Fruit fly (Drosophila melanogaster) whole organism, embryonic: ENCODE data around the gene CG3862.

ENCODE experiments used
- ATbp ChIP-seq: fragments of 200-800 bp; sonication (Bioruptor generic); optimal IDR thresholded peaks from 2 replicates; lab custom pipeline; 2017; ENCODE audit warnings: missing biosample characterization, mild to moderate bottlenecking, missing genetic modification characterization, missing genetic modification reagents
- B-H2 ChIP-seq: fragments of 200-800 bp; sonication (Bioruptor generic); optimal IDR thresholded peaks from 2 replicates; lab custom pipeline; 2018; ENCODE audit warnings: missing biosample characterization, mild to moderate bottlenecking, missing genetic modification characterization
- Bteb2 ChIP-seq: fragments of 200-800 bp; sonication (Bioruptor generic); optimal IDR thresholded peaks from 2 replicates; lab custom pipeline; 2016; ENCODE audit warnings: missing biosample characterization, missing genetic modification characterization
- CG10959 ChIP-seq: fragments of 200-800 bp; sonication (Bioruptor generic); IDR thresholded peaks from 2 replicates; pipeline ENCODE4 v1.3.6; 2022; ENCODE audit warnings: missing biosample characterization, missing genetic modification characterization
- CG1529 ChIP-seq: fragments of 200-800 bp; sonication (Bioruptor generic); optimal IDR thresholded peaks from 3 replicates; lab custom pipeline; 2018; ENCODE audit warnings: missing biosample characterization, missing genetic modification characterization
- CG15514 ChIP-seq: fragments of 200-800 bp; sonication (Bioruptor generic); optimal IDR thresholded peaks from 3 replicates; lab custom pipeline; 2017; ENCODE audit warnings: missing biosample characterization, missing genetic modification characterization, mild to moderate bottlenecking, moderate library complexity, missing genetic modification reagents
- CG18599 ChIP-seq: fragments of 200-800 bp; sonication (Bioruptor generic); optimal IDR thresholded peaks from 3 replicates; lab custom pipeline; 2017; ENCODE audit warnings: missing biosample characterization, missing genetic modification characterization, mild to moderate bottlenecking, moderate library complexity, missing genetic modification reagents
- CG2120 ChIP-seq: fragments of 200-800 bp; sonication (Bioruptor generic); optimal IDR thresholded peaks from 3 replicates; lab custom pipeline; 2016; ENCODE audit warnings: missing biosample characterization, missing genetic modification characterization
- CG2199 ChIP-seq: fragments of 200-800 bp; sonication (Bioruptor generic); IDR thresholded peaks from 3 replicates; pipeline ENCODE4 v1.3.6; 2022; ENCODE audit warnings: missing biosample characterization, missing genetic modification characterization
- CG2202 ChIP-seq: fragments of 200-800 bp; sonication (Bioruptor generic); optimal IDR thresholded peaks from 2 replicates; lab custom pipeline; 2018; ENCODE audit warnings: missing biosample characterization, mild to moderate bottlenecking, missing genetic modification characterization
- CG30020 ChIP-seq: fragments of 200-800 bp; optimal IDR thresholded peaks from 2 replicates; lab custom pipeline; 2019; ENCODE audit warnings: missing biosample characterization, mild to moderate bottlenecking, missing genetic modification characterization, moderate library complexity
- CG32532 ChIP-seq: fragments of 200-800 bp; sonication (Bioruptor generic); IDR thresholded peaks from 2 replicates; pipeline ENCODE4 v1.3.6; 2022; ENCODE audit warnings: missing biosample characterization, missing genetic modification characterization
- CG34224 ChIP-seq: fragments of 200-800 bp; sonication (Bioruptor generic); IDR thresholded peaks from 3 replicates; pipeline ENCODE4 v1.3.6; 2022; ENCODE audit warnings: missing biosample characterization, missing genetic modification characterization; ENCODE audit not compliant: partially characterized antibody
- CG43689 ChIP-seq: fragments of 200-800 bp; sonication (Bioruptor generic); IDR thresholded peaks from 2 replicates; pipeline ENCODE4 v1.3.6; 2022; ENCODE audit warnings: missing biosample characterization, missing genetic modification characterization
- CG5180 ChIP-seq: fragments of 200-800 bp; sonication (Bioruptor generic); optimal IDR thresholded peaks from 3 replicates; lab custom pipeline; 2017; ENCODE audit warnings: missing biosample characterization, missing genetic modification characterization, mild to moderate bottlenecking, moderate library complexity, missing genetic modification reagents
- CG5953 ChIP-seq: fragments of 200-800 bp; sonication (Bioruptor generic); IDR thresholded peaks from 2 replicates; pipeline ENCODE4 v1.3.6; 2022; ENCODE audit warnings: missing biosample characterization, missing genetic modification characterization
- CG6689 ChIP-seq: fragments of 200-800 bp; sonication (Bioruptor generic); IDR thresholded peaks from 2 replicates; pipeline ENCODE4 v1.3.6; 2022; ENCODE audit warnings: missing biosample characterization, missing genetic modification characterization
- CG6854 ChIP-seq: fragments of 200-800 bp; sonication (Bioruptor generic); optimal IDR thresholded peaks from 3 replicates; lab custom pipeline; 2017; ENCODE audit warnings: missing biosample characterization, mild to moderate bottlenecking, missing genetic modification characterization
- CG8290 ChIP-seq, 3 experiments: fragments of 200-800 bp; sonication (Bioruptor generic); optimal IDR thresholded peaks; 2 replicates each; lab custom pipeline; 2016 to 2019; ENCODE audit warnings: missing biosample characterization in 3 of 3, missing genetic modification characterization in 3 of 3, mild to moderate bottlenecking in 2 of 3, moderate library complexity in 1 of 3
- CHES-1-like ChIP-seq: fragments of 200-800 bp; sonication (Bioruptor generic); optimal IDR thresholded peaks from 2 replicates; lab custom pipeline; 2016; ENCODE audit warnings: missing biosample characterization, missing genetic modification characterization
- CTCF ChIP-seq: fragments of 200-800 bp; sonication (Bioruptor generic); optimal IDR thresholded peaks from 2 replicates; lab custom pipeline; 2017; ENCODE audit warnings: missing biosample characterization, mild to moderate bottlenecking, missing genetic modification characterization, moderate library complexity
- Dfd ChIP-seq, 2 experiments: fragments of >200 bp; optimal IDR thresholded peaks; 2 replicates each; lab custom pipeline; 2017; ENCODE audit warnings: missing biosample characterization in 2 of 2, missing genetic modification characterization in 2 of 2
- Ets65A ChIP-seq: fragments of 200-800 bp; sonication (Bioruptor generic); peaks from one replicate; lab custom pipeline; 2016; ENCODE audit warnings: missing biosample characterization, missing genetic modification characterization
- Fer1 ChIP-seq: fragments of 200-800 bp; sonication (Bioruptor generic); optimal IDR thresholded peaks from 2 replicates; lab custom pipeline; 2017; ENCODE audit warnings: missing biosample characterization, mild to moderate bottlenecking, missing genetic modification characterization
- Fer3 ChIP-seq: fragments of 200-800 bp; sonication (Bioruptor generic); optimal IDR thresholded peaks from 2 replicates; lab custom pipeline; 2018; ENCODE audit warnings: missing biosample characterization, mild to moderate bottlenecking, missing genetic modification characterization, moderate library complexity
- Med ChIP-seq: fragments of 200-800 bp; sonication (Bioruptor generic); peaks from one replicate; lab custom pipeline; 2016; ENCODE audit warnings: missing biosample characterization, missing genetic modification characterization, mild to moderate bottlenecking, inconsistent platforms, moderate library complexity
- Mes4 ChIP-seq: fragments of 200-800 bp; sonication (Bioruptor generic); optimal IDR thresholded peaks from 2 replicates; lab custom pipeline; 2016; ENCODE audit warnings: missing biosample characterization, missing genetic modification characterization
- Myb ChIP-seq: fragments of 200-800 bp; sonication (Bioruptor generic); optimal IDR thresholded peaks from 2 replicates; lab custom pipeline; 2016; ENCODE audit warnings: missing biosample characterization, missing genetic modification characterization
- Nf-YB ChIP-seq: fragments of 200-800 bp; sonication (Bioruptor generic); optimal IDR thresholded peaks from 3 replicates; lab custom pipeline; 2019; ENCODE audit warnings: missing biosample characterization, mild to moderate bottlenecking, missing genetic modification characterization, moderate library complexity
- Poxn ChIP-seq: fragments of 200-800 bp; sonication (Bioruptor generic); IDR thresholded peaks from 2 replicates; pipeline ENCODE4 v1.3.6; 2022; ENCODE audit warnings: missing biosample characterization, missing genetic modification characterization
- Ptx1 ChIP-seq: fragments of 200-800 bp; sonication (Bioruptor generic); IDR thresholded peaks from 2 replicates; pipeline ENCODE4 v1.3.6; 2022; ENCODE audit warnings: missing biosample characterization, missing genetic modification characterization
- Rfx ChIP-seq: fragments of 200-800 bp; sonication (Bioruptor generic); IDR thresholded peaks from 2 replicates; pipeline ENCODE4 v1.3.6; 2022; ENCODE audit warnings: missing biosample characterization, missing genetic modification characterization
- Spps ChIP-seq: fragments of 200-800 bp; sonication (Bioruptor generic); optimal IDR thresholded peaks from 2 replicates; lab custom pipeline; 2018; ENCODE audit warnings: missing biosample characterization, mild to moderate bottlenecking, missing genetic modification characterization
- aop ChIP-seq: fragments of 200-800 bp; sonication (Bioruptor generic); IDR thresholded peaks from 2 replicates; pipeline ENCODE4 v1.3.6; 2022; ENCODE audit warnings: missing biosample characterization, missing genetic modification characterization
- cg ChIP-seq: fragments of 200-800 bp; sonication (Bioruptor generic); optimal IDR thresholded peaks from 3 replicates; lab custom pipeline; 2019; ENCODE audit warnings: missing biosample characterization, mild to moderate bottlenecking, missing genetic modification characterization, moderate library complexity
- chinmo ChIP-seq: fragments of 200-800 bp; sonication (Bioruptor generic); IDR thresholded peaks from 4 replicates; pipeline ENCODE4 v1.3.6; 2022; ENCODE audit warnings: missing biosample characterization, missing genetic modification characterization; ENCODE audit not compliant: partially characterized antibody
- disco-r ChIP-seq: fragments of 200-800 bp; sonication (Bioruptor generic); optimal IDR thresholded peaks from 2 replicates; lab custom pipeline; 2016; ENCODE audit warnings: missing biosample characterization, missing genetic modification characterization
- esg ChIP-seq: fragments of 200-800 bp; sonication (Bioruptor generic); conservative IDR thresholded peaks from 2 replicates; pipeline ENCODE4 v1.3.6; 2022; ENCODE audit warnings: missing biosample characterization, missing genetic modification characterization
- fd96Cb ChIP-seq: fragments of 200-800 bp; sonication (Bioruptor generic); optimal IDR thresholded peaks from 2 replicates; lab custom pipeline; 2018; ENCODE audit warnings: missing biosample characterization, mild to moderate bottlenecking, missing genetic modification characterization, moderate library complexity
- gem ChIP-seq: fragments of 200-800 bp; sonication (Bioruptor generic); optimal IDR thresholded peaks from 2 replicates; lab custom pipeline; 2019; ENCODE audit warnings: missing biosample characterization, mild to moderate bottlenecking, missing genetic modification characterization, moderate library complexity
- her ChIP-seq: fragments of 200-800 bp; sonication (Bioruptor generic); optimal IDR thresholded peaks from 2 replicates; lab custom pipeline; 2016; ENCODE audit warnings: missing biosample characterization, missing genetic modification characterization
- kah ChIP-seq: fragments of 200-800 bp; sonication (Bioruptor generic); optimal IDR thresholded peaks from 2 replicates; lab custom pipeline; 2018; ENCODE audit warnings: missing biosample characterization, mild to moderate bottlenecking, missing genetic modification characterization
- mirr ChIP-seq: fragments of 200-800 bp; sonication (Bioruptor generic); optimal IDR thresholded peaks from 3 replicates; lab custom pipeline; 2018; ENCODE audit warnings: missing biosample characterization, mild to moderate bottlenecking, missing genetic modification characterization
- mld ChIP-seq: fragments of 200-800 bp; sonication (Bioruptor generic); IDR thresholded peaks from 3 replicates; pipeline ENCODE4 v1.3.6; 2022; ENCODE audit warnings: missing biosample characterization, missing genetic modification characterization; ENCODE audit not compliant: partially characterized antibody
- nmo ChIP-seq: fragments of 200-800 bp; sonication (Bioruptor generic); optimal IDR thresholded peaks from 2 replicates; lab custom pipeline; 2018; ENCODE audit warnings: missing biosample characterization, mild to moderate bottlenecking, missing genetic modification characterization, moderate library complexity
- odd ChIP-seq: fragments of 200-800 bp; sonication (Bioruptor generic); optimal IDR thresholded peaks from 2 replicates; lab custom pipeline; 2017; ENCODE audit warnings: missing biosample characterization, mild to moderate bottlenecking, missing genetic modification characterization
- p53 ChIP-seq: fragments of 200-800 bp; sonication (Bioruptor generic); optimal IDR thresholded peaks from 2 replicates; lab custom pipeline; 2016; ENCODE audit warnings: missing biosample characterization, missing genetic modification characterization
- scrt ChIP-seq: fragments of 200-800 bp; sonication (Bioruptor generic); optimal IDR thresholded peaks from 2 replicates; lab custom pipeline; 2018; ENCODE audit warnings: missing biosample characterization, mild to moderate bottlenecking, missing genetic modification characterization, moderate library complexity
- sim ChIP-seq: fragments of 200-800 bp; sonication (Bioruptor generic); IDR thresholded peaks from 2 replicates; pipeline ENCODE4 v1.3.6; 2022; ENCODE audit warnings: missing biosample characterization, missing genetic modification characterization
- tgo ChIP-seq: fragments of 200-800 bp; sonication (Bioruptor generic); IDR thresholded peaks from 3 replicates; pipeline ENCODE4 v1.3.6; 2022; ENCODE audit warnings: missing biosample characterization, missing genetic modification characterization
- ttk ChIP-seq: fragments of 200-800 bp; sonication (Bioruptor generic); IDR thresholded peaks from 2 replicates; pipeline ENCODE4 v2.1.2; 2022; ENCODE audit warnings: missing biosample characterization, missing genetic modification characterization
- zfh2 ChIP-seq: fragments of 200-800 bp; sonication (Bioruptor generic); optimal IDR thresholded peaks from 2 replicates; lab custom pipeline; 2016; ENCODE audit warnings: missing biosample characterization, missing genetic modification characterization

CG3862 gene

DNA sequence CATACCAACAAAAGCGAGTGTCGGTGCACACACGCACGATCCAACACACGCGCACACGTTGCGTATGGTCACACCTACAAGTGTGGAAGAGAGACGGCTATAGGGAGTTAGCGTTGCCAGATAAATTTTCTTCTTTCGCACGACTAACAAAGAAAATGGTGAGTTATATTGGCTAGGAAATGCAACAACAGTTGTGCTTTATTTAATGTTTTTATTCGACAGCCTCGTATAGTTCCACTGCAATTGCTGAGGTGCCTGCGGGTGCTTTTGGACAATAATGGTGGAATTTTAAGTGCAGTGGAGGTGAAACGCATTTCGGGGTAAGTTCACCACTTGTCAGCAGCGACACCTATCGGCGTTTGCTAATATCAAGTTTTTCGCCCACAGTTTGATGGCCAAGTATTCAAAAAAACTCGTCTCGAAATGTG lies 45.8 kb upstream of the CG3862 start (continued):
- TF ChIP-seq ATbp (GFP tag; lab: Kevin White, UChicago) = no peak
- peak; percentile 48; the same call in 1 of the 2 replicates for TF ChIP-seq CG32532
- TF ChIP-seq CG8290 (GFP tag; optimal IDR thresholded peaks at IDR 0.05; lab: Kevin White, UChicago) = no peak
- peak in 1 of 2 experiments; percentile 52 for TF ChIP-seq CG8290 (tag; optimal IDR thresholded peaks at IDR 0.05; lab: Kevin White, UChicago)
- peak; percentile 95 for TF ChIP-seq cg (GFP tag; lab: Kevin White, UChicago)
- TF ChIP-seq CG15514 = peak; percentile 69
- no peak for TF ChIP-seq zfh2 (GFP tag; lab: Kevin White, UChicago)
- no peak for TF ChIP-seq disco-r (GFP tag; lab: Kevin White, UChicago)
- no peak for TF ChIP-seq aop (GFP tag; lab: Robert Waterston, UW)
- TF ChIP-seq CG1529 (GFP tag; lab: Kevin White, UChicago) = no peak
- peak; percentile 1 for TF ChIP-seq CG30020 (tag; lab: Kevin White, UChicago)
- no peak for TF ChIP-seq Nf-YB (GFP tag; lab: Kevin White, UChicago)
- TF ChIP-seq scrt (GFP tag; lab: Kevin White, UChicago) = no peak
- TF ChIP-seq Ptx1 (GFP tag; lab: Robert Waterston, UW) = no peak
- TF ChIP-seq CG6854 (GFP tag; lab: Kevin White, UChicago) = no peak
- peak; percentile 96 for TF ChIP-seq CTCF (GFP tag; lab: Kevin White, UChicago)
- no peak for TF ChIP-seq fd96Cb (tag; lab: Kevin White, UChicago)
- peak; percentile 54 for TF ChIP-seq p53 (GFP tag; lab: Kevin White, UChicago)
- TF ChIP-seq Rfx (GFP tag; lab: Robert Waterston, UW) = peak; percentile 37
- TF ChIP-seq Ets65A (GFP tag; lab: Kevin White, UChicago) = peak; percentile 87
- peak; percentile 61; the same call in 1 of the 3 replicates for TF ChIP-seq CG2199
- TF ChIP-seq CG43689 (GFP tag; lab: Robert Waterston, UW) = no peak
- TF ChIP-seq chinmo (GFP tag; lab: Robert Waterston, UW) = no peak
- TF ChIP-seq nmo (GFP tag; lab: Kevin White, UChicago) = peak; percentile 25
- peak; percentile 18 for TF ChIP-seq CHES-1-like (GFP tag; lab: Kevin White, UChicago)
- TF ChIP-seq CG5180 (GFP tag; lab: Kevin White, UChicago) = no peak
- TF ChIP-seq Dfd (GFP tag; optimal IDR thresholded peaks at IDR 0.05; lab: Kevin White, UChicago) = no peak
- no peak for TF ChIP-seq tgo (GFP tag; lab: Robert Waterston, UW)
- no peak for TF ChIP-seq Poxn
- TF ChIP-seq CG18599 = peak; percentile 1
- no peak for TF ChIP-seq CG10959 (GFP tag; lab: Robert Waterston, UW)
- no peak for TF ChIP-seq Mes4
- no peak for TF ChIP-seq gem (tag; lab: Kevin White, UChicago)
- TF ChIP-seq CG2202 (tag; lab: Kevin White, UChicago) = no peak
- TF ChIP-seq Myb = peak; percentile 38
- no peak for TF ChIP-seq odd (GFP tag; lab: Kevin White, UChicago)
- TF ChIP-seq Fer3 = no peak
- TF ChIP-seq mld = no peak
- peak; percentile 20 for TF ChIP-seq mirr
- no peak for TF ChIP-seq kah (GFP tag; lab: Kevin White, UChicago)
- TF ChIP-seq CG6689 (GFP tag; lab: Robert Waterston, UW) = peak; percentile 43
- no peak for TF ChIP-seq CG5953 (GFP tag; lab: Robert Waterston, UW)
- peak; percentile 13 for TF ChIP-seq her
- peak; percentile 86 for TF ChIP-seq Med
- TF ChIP-seq esg = no peak
- TF ChIP-seq CG34224 = no peak
- TF ChIP-seq B-H2 (GFP tag; lab: Kevin White, UChicago) = peak; percentile 30
- peak; percentile 43 for TF ChIP-seq Fer1 (GFP tag; lab: Kevin White, UChicago)
- TF ChIP-seq sim = no peak
- no peak for TF ChIP-seq Spps (tag; lab: Kevin White, UChicago)
- peak; percentile 10 for TF ChIP-seq CG2120
- no peak for TF ChIP-seq Bteb2
- no peak for TF ChIP-seq ttk
